Fruit fly (Drosophila melanogaster): ENCODE results near the gene KaiR1D.

The KaiR1D gene

DNA sequence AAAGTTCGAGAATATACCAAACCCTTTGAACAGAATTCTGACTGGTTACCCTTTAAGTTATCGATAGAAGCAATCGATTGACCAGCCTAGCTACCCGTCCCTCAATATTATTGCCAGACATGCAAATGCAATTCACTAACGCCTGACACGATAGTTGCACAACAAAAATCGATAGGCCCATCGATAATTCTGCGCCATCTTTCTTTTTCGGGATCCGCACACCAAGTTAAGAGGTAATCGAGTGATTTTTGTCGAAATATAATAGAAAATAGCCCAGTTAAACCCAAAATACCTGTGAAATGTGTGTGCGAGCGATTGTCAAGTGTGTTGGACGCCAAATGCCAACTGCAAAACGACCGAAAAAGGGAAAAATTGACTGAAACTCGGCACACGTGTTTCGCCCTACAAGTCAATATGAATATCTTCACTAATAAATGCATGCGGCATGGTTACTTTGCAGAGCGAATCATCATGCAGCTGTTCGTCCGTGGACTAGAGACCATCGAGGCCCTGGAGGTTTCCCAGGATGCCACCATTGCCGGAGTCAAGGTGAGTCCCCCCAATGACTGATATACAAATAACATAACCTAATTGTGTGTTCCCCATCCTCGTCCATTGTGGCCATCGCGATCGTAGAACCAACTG is 15.5 kb downstream of the KaiR1D start, which contains the start of gene RpS30:
TSS of gene RpS30 (plus strand) at position 122 of the 645 bp plus-strand sequence.
- TF ChIP-seq CG8478 (optimal IDR thresholded peaks at IDR 0.05) (no peak), CTCF (optimal IDR thresholded peaks at IDR 0.05) (peak; percentile 39 to 41)

DNA sequence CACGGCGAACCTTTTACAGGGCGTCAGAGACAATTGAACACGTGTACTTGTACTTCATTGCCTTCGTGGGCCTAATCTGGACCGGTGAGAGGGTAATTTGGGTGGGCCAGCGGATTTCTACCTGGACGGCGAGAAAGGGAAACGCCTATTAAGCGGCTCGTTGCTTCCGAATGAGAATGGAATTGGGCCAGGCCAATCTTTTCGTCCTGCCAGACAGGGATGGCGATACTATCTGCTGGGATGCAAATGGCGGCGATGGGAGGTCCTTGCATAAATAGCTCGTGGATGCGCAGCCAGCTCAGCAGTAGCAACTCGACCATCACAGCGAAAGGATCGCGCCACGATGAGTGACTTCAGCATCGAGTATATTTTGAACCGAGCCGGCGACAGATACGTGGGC is 19.3 kb downstream of the KaiR1D start, which contains the start of gene CG15696:
TSS of gene CG15696 (plus strand) at position 301 of the 400 bp plus-strand sequence.
- TF ChIP-seq CG8478 (optimal IDR thresholded peaks at IDR 0.05): no peak
- no peak for TF ChIP-seq CTCF (optimal IDR thresholded peaks at IDR 0.05)

DNA sequence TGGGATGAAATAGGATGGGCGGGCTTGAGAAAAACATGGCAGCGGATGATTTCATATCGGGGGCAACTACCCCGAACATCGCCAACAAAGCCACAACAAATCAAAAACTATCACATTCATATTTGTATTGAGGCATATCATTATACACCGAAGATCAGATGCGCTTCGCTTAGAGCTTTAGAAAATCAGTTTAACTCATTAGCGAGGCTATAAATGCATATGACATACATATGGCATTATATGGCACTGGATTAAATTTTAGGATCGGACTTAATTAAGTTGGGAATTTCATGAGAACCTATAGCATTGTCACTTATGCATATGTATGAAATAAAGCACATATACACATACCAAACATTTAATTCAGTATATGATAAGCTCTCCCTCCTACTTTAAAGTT is 19.7 kb downstream of the KaiR1D start:
- TF ChIP-seq CTCF (optimal IDR thresholded peaks at IDR 0.05) (no peak), CG8478 (optimal IDR thresholded peaks at IDR 0.05) (no peak)

DNA sequence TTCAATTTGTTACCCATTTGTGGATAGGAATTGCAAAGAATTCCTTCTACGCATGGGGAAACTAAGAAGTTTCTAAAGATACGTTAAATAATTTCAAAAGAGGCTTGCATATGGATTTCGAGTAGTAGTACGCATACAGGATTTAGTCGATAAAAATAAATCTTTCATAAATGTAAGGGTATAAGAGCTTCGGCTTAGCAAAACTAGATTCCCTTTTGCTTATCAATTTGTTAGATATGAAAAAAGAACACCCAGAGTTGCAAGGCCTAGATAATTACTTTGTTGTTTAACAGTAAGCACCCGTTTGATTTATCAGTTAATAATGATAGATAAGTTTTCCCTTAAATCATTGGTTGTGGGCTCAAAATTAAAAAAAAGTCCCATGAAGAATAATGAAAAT is 20.5 kb downstream of the KaiR1D start:
- TF ChIP-seq CG8478 (optimal IDR thresholded peaks at IDR 0.05) (no peak), CTCF (optimal IDR thresholded peaks at IDR 0.05) (no peak)

DNA sequence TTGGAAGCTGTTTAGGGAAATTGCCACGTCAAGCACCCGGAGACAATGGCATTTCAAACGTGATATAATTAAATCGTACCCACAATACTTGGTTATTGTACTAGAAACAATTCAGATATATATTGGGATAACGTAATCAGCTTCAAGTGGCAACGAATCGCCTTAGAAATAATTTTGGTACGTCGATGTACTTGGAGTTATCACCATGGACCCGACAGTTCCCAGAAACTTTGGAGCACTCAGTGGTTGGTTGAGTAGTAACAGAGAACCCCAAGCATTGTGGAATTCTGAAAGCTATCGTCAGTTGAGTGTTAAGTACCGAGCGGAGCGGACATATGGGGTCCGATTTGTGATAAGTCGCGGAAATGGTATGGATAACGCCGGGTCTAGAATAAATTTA is 24.2 kb downstream of the KaiR1D start, which contains the start of gene CG15695:
TSS of gene CG15695 (plus strand) at position 301 of the 400 bp plus-strand sequence.
- TF ChIP-seq CTCF (optimal IDR thresholded peaks at IDR 0.05): no peak
- no peak for TF ChIP-seq CG8478 (optimal IDR thresholded peaks at IDR 0.05)

DNA sequence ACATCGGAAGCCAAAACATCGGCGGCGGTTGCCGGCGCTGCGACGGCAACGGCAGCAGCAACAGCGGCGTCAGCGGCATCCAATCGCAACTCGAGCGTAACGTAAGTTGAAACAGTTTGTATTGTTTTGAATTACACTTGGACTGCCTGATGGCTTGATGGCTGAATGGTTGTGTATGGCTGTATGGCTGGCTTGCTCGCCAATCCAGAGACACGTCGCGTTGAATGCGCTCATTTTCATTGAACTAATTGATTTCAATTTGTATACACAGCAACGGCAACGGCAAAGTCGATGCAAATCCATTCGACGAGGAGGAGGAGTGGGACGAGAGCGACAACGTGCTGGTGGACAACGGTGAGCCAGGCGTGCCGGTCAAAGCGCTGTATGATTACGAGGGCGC is 27.2 kb downstream of the KaiR1D start:
- TF ChIP-seq CG8478 (optimal IDR thresholded peaks at IDR 0.05): no peak
- no peak for TF ChIP-seq CTCF (optimal IDR thresholded peaks at IDR 0.05)

DNA sequence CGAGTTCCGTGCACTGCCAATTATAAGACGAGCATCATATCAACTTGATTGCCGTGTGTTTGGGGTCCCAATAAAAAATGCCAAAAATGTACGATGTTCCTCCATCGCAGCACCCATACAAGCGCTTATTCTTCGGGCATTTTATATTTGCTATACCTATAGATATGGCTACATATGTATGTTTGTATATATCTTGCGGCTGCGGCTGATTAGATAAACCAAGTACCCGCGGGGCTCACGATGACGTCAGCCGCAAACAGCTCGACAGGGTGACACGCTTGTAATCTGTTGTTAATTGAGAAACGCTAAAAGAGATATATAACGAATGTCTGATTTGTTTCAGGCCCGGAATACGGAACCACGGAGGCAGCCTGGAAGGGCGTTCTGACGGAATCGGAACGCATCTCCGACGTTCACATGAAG is 28.8 kb downstream of the KaiR1D start:
- TF ChIP-seq CTCF (optimal IDR thresholded peaks at IDR 0.05): no peak
- no peak for TF ChIP-seq CG8478 (optimal IDR thresholded peaks at IDR 0.05)

DNA sequence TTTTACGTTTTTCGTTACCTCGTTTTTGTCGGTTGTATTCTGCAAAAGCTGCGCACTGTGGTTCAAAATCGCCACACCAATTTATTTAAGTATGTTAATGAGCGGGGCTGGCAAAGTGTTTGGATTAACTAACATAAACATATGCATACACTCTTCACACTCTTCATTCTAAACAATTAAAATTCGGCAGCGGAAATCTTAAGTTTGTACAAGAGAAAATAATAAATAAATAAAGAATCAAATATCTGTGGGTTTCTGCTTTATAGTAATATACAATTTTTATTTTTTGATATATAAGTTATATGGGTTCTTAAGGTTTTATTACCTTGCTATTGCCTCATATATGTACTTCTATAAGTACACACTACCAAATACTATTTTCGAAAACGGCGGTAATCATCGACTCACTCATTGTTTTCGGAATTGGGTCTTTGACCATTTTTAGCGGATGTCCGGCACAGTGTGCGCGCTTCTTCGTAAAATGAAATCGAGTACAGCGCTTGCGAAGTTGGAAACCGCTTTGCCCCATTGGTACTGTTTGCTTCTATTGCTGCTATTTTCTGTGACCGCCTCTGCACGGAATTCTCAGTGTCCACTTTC is 29.7 kb downstream of the KaiR1D start:
- TF ChIP-seq CTCF (optimal IDR thresholded peaks at IDR 0.05): no peak
- no peak for TF ChIP-seq CG8478 (optimal IDR thresholded peaks at IDR 0.05)

DNA sequence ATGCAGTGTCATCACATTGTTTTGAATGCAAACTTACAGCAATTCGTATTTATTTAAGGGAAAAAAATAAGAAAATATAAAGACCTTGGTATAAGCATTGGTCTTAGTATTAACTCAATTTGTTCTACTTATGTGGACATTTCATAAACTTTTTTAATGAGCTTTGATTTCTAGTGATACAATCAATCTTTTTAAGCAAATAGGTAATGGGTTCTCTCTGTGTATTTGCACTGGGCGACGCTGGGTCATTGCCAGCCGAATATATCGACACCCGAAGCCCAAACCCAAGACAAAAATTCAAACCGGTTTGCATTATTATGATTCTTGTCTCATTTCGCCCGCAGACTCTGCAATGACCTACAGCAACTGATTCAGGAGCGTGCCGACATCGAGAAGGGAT is 30.5 kb downstream of the KaiR1D start:
- TF ChIP-seq CG8478 (optimal IDR thresholded peaks at IDR 0.05): no peak
- no peak for TF ChIP-seq CTCF (optimal IDR thresholded peaks at IDR 0.05)

DNA sequence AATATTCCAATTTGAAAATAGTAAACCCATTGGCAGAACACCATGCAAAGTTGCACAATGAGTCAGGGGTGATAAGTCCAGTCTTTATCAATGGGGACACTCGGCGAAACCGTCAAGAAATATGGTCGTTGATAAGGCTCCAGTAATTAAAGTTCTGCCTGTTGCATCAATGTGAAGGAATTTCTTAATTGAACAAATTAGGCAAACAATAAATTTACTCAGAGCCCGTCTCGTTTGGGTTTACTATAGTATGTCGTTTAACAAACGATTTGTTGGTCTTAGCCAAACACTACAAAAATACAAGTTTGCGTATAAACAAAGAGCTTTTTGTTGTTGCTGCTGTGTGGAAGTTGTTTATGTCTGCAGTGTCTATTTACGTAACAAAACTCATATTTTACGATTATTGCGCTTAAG is 31.3 kb downstream of the KaiR1D start:
- TF ChIP-seq CTCF (optimal IDR thresholded peaks at IDR 0.05) (no peak), CG8478 (optimal IDR thresholded peaks at IDR 0.05) (no peak)

DNA sequence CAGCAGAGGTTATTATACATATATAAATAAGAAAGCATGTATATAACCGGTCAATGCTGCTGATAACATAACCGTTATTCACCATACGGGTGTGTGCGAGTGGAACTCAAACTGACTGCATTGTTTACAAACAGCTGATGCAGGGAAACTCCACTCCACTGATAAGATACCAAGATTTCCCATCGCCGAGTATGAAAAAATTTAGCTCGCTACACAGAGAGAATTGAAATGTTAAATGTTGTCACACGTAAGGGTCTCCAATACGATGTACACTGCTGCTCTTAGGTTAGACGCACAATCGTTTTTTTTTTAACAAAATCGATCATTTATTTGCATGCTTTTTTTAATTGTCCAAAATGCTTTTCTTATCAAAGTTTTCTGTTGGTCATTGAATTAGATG is 32.4 kb downstream of the KaiR1D start:
- TF ChIP-seq CG8478 (optimal IDR thresholded peaks at IDR 0.05) (no peak), CTCF (optimal IDR thresholded peaks at IDR 0.05) (no peak)

DNA sequence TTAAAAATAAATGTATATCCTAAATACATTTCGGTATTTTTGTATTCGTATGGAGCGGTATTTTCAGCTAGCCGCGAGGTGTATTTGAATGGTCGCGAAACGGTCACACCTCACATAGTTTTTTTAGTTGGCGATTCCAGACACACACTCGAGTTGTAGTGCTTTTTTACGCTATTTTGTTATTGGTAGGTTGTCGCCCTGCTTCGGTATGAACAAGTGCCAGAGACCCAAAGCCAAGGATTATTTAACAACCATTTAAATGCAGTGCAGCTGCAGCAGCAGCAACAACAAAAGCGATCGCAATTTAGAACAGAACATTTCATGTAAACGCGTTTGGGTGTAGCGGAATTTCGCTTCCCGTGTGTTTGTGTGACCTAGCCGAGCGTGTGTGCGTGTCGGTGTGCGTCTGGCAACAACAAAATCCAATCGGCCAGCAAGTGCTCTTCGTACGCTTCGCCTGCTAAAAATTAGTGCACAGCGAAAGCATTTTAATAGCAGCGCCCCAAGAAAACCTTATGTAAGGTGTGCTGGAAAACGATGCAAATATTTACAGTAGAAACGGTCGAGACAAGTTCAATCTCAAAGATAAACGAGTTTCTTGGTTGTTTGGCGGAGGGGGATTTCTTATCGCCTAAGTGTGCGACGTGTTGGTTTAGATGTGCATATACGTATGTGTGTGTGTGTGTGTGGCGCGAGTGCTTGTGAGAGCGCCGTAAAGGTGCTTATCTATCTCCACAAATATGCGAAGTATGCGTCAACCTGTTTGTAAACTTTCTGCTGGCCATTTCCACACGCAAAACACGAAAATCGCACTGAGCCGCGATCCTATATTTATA is 33.1 kb downstream of the KaiR1D start, which contains the start of gene Synd:
TSS of gene Synd (plus strand) at position 111 of the 836 bp plus-strand sequence.
- TF ChIP-seq CTCF (optimal IDR thresholded peaks at IDR 0.05): peak in 1 of 2 experiments; percentile 41
- no peak for TF ChIP-seq CG8478 (optimal IDR thresholded peaks at IDR 0.05)

DNA sequence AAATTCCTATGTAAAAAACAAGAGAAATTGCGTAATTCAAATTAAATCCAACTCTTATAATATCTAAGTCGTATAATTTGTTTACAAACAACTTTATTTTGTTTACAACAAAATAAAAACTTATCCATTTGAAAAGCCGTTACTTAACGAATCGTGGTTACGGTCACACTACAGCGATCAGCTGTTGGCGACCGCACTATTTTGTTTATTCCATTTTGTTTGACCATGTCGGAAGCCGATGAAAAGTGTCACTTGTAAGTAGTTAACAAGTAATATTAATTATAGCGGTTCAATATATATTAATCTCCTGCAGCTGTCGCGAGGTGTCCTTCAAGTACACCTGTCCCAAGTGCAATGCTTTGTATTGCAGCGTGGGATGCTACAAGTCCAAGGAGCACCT is 35.1 kb downstream of the KaiR1D start, which contains the start of gene CG31223:
TSS of gene CG31223 (plus strand) at position 165 of the 400 bp plus-strand sequence.
- TF ChIP-seq CG8478 (optimal IDR thresholded peaks at IDR 0.05): no peak
- no peak for TF ChIP-seq CTCF (optimal IDR thresholded peaks at IDR 0.05)

DNA sequence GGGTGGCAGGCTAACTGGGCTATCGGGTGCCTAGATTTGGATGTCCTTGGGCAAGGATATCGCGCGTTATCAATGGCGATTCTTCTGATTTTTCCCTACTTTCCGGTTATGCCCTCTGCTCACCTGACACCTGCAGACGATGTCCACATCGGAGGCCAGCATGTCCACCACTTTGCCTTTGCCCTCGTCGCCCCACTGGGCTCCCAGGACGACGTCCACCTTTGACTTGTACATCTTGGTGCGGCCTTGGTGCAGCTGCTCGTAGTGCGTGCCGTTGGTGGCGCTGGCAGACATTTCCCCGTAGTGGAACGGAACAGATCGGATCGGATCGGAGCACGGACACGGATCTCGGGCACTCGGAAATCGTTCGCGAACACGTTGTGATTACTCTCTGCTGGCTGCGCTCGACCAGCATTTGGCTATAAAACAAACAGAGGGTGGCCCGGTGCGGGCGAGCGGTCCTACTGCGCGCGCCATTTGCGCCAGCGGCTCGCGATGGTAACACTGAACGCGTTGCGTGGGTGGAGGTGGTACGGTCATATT is 35.8 kb downstream of the KaiR1D start, which contains the start of gene Adss:
TSS of gene Adss (minus strand) at position 428 of the 543 bp plus-strand sequence.
- no peak for TF ChIP-seq CG8478 (optimal IDR thresholded peaks at IDR 0.05)
- peak; percentile 2 to 8 for TF ChIP-seq CTCF (optimal IDR thresholded peaks at IDR 0.05)

Measured in S2 (cell line).